Worm (Caenorhabditis elegans) whole organism, young adult: ENCODE measurements around the gene flp-27.

Experiments used
- nhr-120 ChIP-seq: fragments of 200-800 bp; sonication (Bioruptor generic); IDR thresholded peaks from 2 replicates; pipeline ENCODE4 v1.3.6; 2022; ENCODE audit warnings: missing genetic modification characterization, missing compliant biosample characterization
- unc-62 ChIP-seq: fragments of 150-350 bp; optimal IDR thresholded peaks from 2 replicates; lab custom pipeline; 2014; ENCODE audit warnings: missing biosample characterization, missing genetic modification reagents, missing genetic modification characterization
- zim-3 ChIP-seq: sonication (generic microtip); optimal IDR thresholded peaks from 2 replicates; lab custom pipeline; 2017; ENCODE audit warnings: mild to moderate bottlenecking, missing genetic modification characterization, moderate library complexity, missing compliant biosample characterization

DNA sequence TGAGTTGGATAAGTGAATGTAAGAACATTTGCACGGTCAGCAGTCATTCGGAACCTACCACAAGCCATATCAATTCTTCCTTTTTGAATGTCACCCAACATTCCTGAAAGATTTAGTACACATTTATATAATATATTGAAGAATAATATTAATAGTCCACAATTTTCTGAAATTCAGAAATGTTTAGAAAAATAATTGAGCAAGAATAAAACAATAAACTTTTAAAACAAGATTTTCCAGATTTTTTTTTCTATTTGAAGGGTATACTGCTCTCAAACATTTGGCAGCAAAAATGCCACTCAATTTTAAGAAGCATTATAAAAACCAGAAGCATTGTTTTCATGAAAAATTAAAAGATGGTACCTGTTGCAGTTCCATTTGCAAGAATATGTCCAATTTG lies 44.0 kb upstream of the flp-27 start, which contains the start of gene F59E12.8:
- TF ChIP-seq nhr-120 (no peak), unc-62 (GFP tag; lab: Kevin White, UChicago) (no peak), zim-3 (tag; lab: Kevin White, UChicago) (no peak)
